Fruit fly (Drosophila melanogaster) whole organism, wandering third instar larva: ENCODE data around the gene Polr1D.

Source experiments
- Abd-B ChIP-seq: fragments of >200 bp; optimal IDR thresholded peaks from 2 replicates; lab custom pipeline; 2017; ENCODE audit warnings: missing biosample characterization, missing genetic modification characterization
- CG32264 ChIP-seq: fragments of 200-800 bp; sonication (Bioruptor generic); optimal IDR thresholded peaks from 2 replicates; lab custom pipeline; 2016; ENCODE audit warnings: missing biosample characterization, missing genetic modification characterization
- CG9705 ChIP-seq: fragments of 200-800 bp; sonication (Bioruptor generic); optimal IDR thresholded peaks from 2 replicates; lab custom pipeline; 2018; ENCODE audit warnings: missing biosample characterization, mild to moderate bottlenecking, missing genetic modification characterization
- CrebA ChIP-seq: fragments of 200-800 bp; sonication (Bioruptor generic); optimal IDR thresholded peaks from 2 replicates; lab custom pipeline; 2016; ENCODE audit warnings: missing biosample characterization, mild to moderate bottlenecking, missing genetic modification characterization, borderline replicate concordance
- Dfd ChIP-seq: fragments of >200 bp; optimal IDR thresholded peaks from 2 replicates; lab custom pipeline; 2017; ENCODE audit warnings: missing biosample characterization, missing genetic modification characterization
- Dif ChIP-seq: fragments of 200-275, 200-300 bp; sonication (Bioruptor generic); optimal IDR thresholded peaks from 2 replicates; lab custom pipeline; 2018; ENCODE audit warnings: missing biosample characterization, missing genetic modification characterization; ENCODE audit not compliant: partially characterized antibody
- GATAd ChIP-seq: sonication (Bioruptor generic); optimal IDR thresholded peaks from 2 replicates; lab custom pipeline; 2016; ENCODE audit warnings: missing biosample characterization, missing genetic modification characterization
- HLH106 ChIP-seq: fragments of 200-800 bp; optimal IDR thresholded peaks from 3 replicates; lab custom pipeline; 2019; ENCODE audit warnings: missing biosample characterization, mild to moderate bottlenecking, missing genetic modification characterization, moderate library complexity
- Hnf4 ChIP-seq: fragments of 200-800 bp; sonication (Bioruptor generic); optimal IDR thresholded peaks from 2 replicates; lab custom pipeline; 2016; ENCODE audit warnings: missing biosample characterization, mild to moderate bottlenecking, missing genetic modification characterization
- Hr78 ChIP-seq: fragments of >200 bp; optimal IDR thresholded peaks from 2 replicates; lab custom pipeline; 2017; ENCODE audit warnings: missing biosample characterization, missing genetic modification characterization
- Hr83 ChIP-seq: fragments of 200-300 bp; sonication (Bioruptor generic); optimal IDR thresholded peaks from 2 replicates; lab custom pipeline; 2016; ENCODE audit warnings: missing biosample characterization, mild to moderate bottlenecking, missing genetic modification characterization, moderate library complexity; ENCODE audit not compliant: poor library complexity, severe bottlenecking
- Jra ChIP-seq: sonication (Bioruptor generic); optimal IDR thresholded peaks from 2 replicates; lab custom pipeline; 2016; ENCODE audit warnings: missing biosample characterization, missing genetic modification characterization
- Mio ChIP-seq: sonication (Bioruptor generic); optimal IDR thresholded peaks from 2 replicates; lab custom pipeline; 2016; ENCODE audit warnings: missing biosample characterization, missing genetic modification characterization
- N ChIP-seq: fragments of >200 bp; optimal IDR thresholded peaks from 2 replicates; lab custom pipeline; 2018; ENCODE audit warnings: missing biosample characterization, missing external identifiers, missing genetic modification characterization
- OdsH ChIP-seq: fragments of 200-800 bp; sonication (Bioruptor generic); optimal IDR thresholded peaks from 2 replicates; lab custom pipeline; 2016; ENCODE audit warnings: missing biosample characterization, mild to moderate bottlenecking, missing genetic modification characterization
- Sp1 ChIP-seq: fragments of 200-800 bp; sonication (Bioruptor generic); optimal IDR thresholded peaks from 3 replicates; lab custom pipeline; 2019; ENCODE audit warnings: missing biosample characterization, mild to moderate bottlenecking, missing genetic modification characterization, moderate library complexity
- Vsx2 ChIP-seq: fragments of 200-300, 225-300 bp; sonication (Bioruptor generic); optimal IDR thresholded peaks from 2 replicates; lab custom pipeline; 2018; ENCODE audit warnings: missing biosample characterization, missing genetic modification characterization; ENCODE audit not compliant: partially characterized antibody
- br ChIP-seq: fragments of 200-800 bp; sonication (Bioruptor generic); optimal IDR thresholded peaks from 2 replicates; lab custom pipeline; 2016; ENCODE audit warnings: missing biosample characterization, missing genetic modification characterization
- brk ChIP-seq: fragments of 200-800 bp; sonication (Bioruptor generic); optimal IDR thresholded peaks from 2 replicates; lab custom pipeline; 2016; ENCODE audit warnings: missing biosample characterization, mild to moderate bottlenecking, missing genetic modification characterization
- dmrt93B ChIP-seq: fragments of 200-800 bp; sonication (Bioruptor generic); optimal IDR thresholded peaks from 2 replicates; lab custom pipeline; 2018; ENCODE audit warnings: missing biosample characterization, mild to moderate bottlenecking, missing genetic modification characterization
- ey ChIP-seq: fragments of 200-800 bp; sonication (Bioruptor generic); optimal IDR thresholded peaks from 2 replicates; lab custom pipeline; 2016; ENCODE audit warnings: missing biosample characterization, missing genetic modification characterization
- foxo ChIP-seq, 2 experiments: fragments of 200-800 bp; sonication (Bioruptor generic); optimal IDR thresholded peaks; 2 replicates in 1 of 2; 3 replicates in 1 of 2; lab custom pipeline; 2016 to 2017; ENCODE audit warnings: missing biosample characterization in 2 of 2, missing genetic modification characterization in 2 of 2
- jim ChIP-seq: fragments of 175-275, 200-325 bp; sonication (Bioruptor generic); optimal IDR thresholded peaks from 2 replicates; lab custom pipeline; 2016; ENCODE audit warnings: missing biosample characterization, mild to moderate bottlenecking, missing genetic modification characterization
- lola ChIP-seq: fragments of >200 bp; optimal IDR thresholded peaks from 2 replicates; lab custom pipeline; 2017; ENCODE audit warnings: missing biosample characterization, missing genetic modification characterization
- pan ChIP-seq: fragments of >200 bp; optimal IDR thresholded peaks from 2 replicates; lab custom pipeline; 2017
- psq ChIP-seq: fragments of 200-800 bp; sonication (Bioruptor generic); optimal IDR thresholded peaks from 3 replicates; lab custom pipeline; 2017; ENCODE audit warnings: missing biosample characterization, mild to moderate bottlenecking, missing genetic modification characterization, moderate library complexity
- rgr ChIP-seq: fragments of 200-800 bp; sonication (Bioruptor generic); optimal IDR thresholded peaks from 3 replicates; lab custom pipeline; 2016; ENCODE audit warnings: missing biosample characterization, mild to moderate bottlenecking, missing genetic modification characterization
- sage ChIP-seq: fragments of 200-800 bp; sonication (Bioruptor generic); optimal IDR thresholded peaks from 2 replicates; lab custom pipeline; 2016; ENCODE audit warnings: missing biosample characterization, mild to moderate bottlenecking, missing genetic modification characterization
- usp ChIP-seq: fragments of >200 bp; optimal IDR thresholded peaks from 2 replicates; lab custom pipeline; 2017; ENCODE audit warnings: missing biosample characterization, missing genetic modification characterization
- woc ChIP-seq: sonication (Bioruptor generic); optimal IDR thresholded peaks from 2 replicates; lab custom pipeline; 2016; ENCODE audit warnings: missing biosample characterization, mild to moderate bottlenecking, missing genetic modification characterization

Polr1D gene

DNA sequence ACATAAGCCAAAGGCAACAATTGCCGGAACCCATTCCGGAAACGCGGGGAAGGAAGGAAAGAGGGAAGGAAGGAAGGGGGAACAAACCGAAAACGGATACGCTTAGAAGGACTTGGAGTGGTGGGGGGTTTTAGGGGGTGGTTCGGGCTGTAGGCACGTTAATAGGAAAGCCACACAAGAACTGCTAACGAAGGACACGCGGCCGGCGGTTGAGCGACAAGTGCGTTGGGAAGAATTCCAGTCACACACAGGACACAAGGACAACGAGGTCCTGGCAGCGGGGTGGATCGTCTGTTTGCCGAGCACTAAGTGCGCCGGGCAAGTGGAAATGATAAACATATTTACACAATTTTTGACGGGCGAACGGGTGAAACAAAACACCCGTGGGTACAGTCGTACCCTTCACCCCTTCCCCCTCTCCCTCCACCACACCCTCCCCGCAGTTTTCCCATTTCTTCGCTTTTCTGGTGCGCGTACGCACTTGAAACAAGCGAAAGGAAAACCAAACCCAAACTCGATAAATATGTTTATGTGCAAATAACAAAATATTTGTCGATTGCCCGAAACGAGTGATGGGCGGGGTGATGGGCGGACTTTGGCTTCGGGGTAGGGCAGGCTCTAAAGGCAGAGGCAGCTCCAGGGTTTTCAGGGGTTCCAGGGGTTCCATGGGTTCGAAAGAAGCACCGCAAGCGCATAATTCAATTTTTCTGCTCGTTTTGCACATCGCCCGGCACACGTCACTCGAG lies 31.7 kb downstream of the Polr1D start:
- TF ChIP-seq CG32264 (GFP tag; lab: Kevin White, UChicago) (no peak), Dfd (GFP tag; lab: Kevin White, UChicago) (no peak), Hr83 (no peak), Dif (no peak), dmrt93B (GFP tag; lab: Kevin White, UChicago) (no peak), foxo (GFP tag; optimal IDR thresholded peaks at IDR 0.05; lab: Kevin White, UChicago) (no peak), ey (no peak), Vsx2 (GFP tag; lab: Kevin White, UChicago) (no peak), lola (no peak), brk (no peak), Abd-B (no peak), psq (no peak), sage (no peak), Sp1 (GFP tag; lab: Kevin White, UChicago) (no peak)

DNA sequence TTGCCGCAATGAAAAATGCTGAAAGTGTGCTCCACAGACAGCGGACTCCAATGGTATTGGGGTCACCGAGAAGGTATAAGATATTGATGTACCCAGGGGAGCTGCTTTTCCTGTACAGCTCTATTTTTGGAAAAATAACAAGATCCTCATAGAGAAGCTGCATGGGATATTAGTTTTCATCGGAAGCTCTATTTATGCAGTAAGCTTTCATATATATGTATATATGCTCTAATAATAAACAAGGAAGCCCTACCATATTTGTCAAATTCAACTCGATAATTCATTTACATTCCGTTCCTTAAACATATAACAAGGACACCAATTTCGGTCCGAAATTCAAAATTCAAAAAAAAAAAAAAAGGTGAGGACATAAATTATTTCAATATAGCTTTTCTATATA lies 33.3 kb downstream of the Polr1D start, which contains the start of the genes CG17344 and CG43731:
Gene CG17344 (plus strand): TSS at position 301 of the 400 bp plus-strand sequence.
Gene CG43731 (plus strand): TSS at position 301 of the 400 bp plus-strand sequence.
- TF ChIP-seq Sp1 (GFP tag; lab: Kevin White, UChicago), result no peak
- no peak for TF ChIP-seq Mio (GFP tag; lab: Kevin White, UChicago)
- no peak for TF ChIP-seq Hr78

dm6 chr2L:19098668-19099067 lies 36.4 kb downstream of the Polr1D start:
- no peak for TF ChIP-seq Hnf4
- no peak for TF ChIP-seq brk
- TF ChIP-seq Sp1 (GFP tag; lab: Kevin White, UChicago), result no peak
- no peak for TF ChIP-seq br (GFP tag; lab: Kevin White, UChicago)
- TF ChIP-seq CG9705 (GFP tag; lab: Kevin White, UChicago), result no peak
- no peak for TF ChIP-seq lola
- TF ChIP-seq, all 38 proteins: peak for 0

dm6 chr2L:19097374-19097773 lies 37.7 kb downstream of the Polr1D start:
- TF ChIP-seq HLH106 (tag; lab: Kevin White, UChicago), result no peak
- no peak for TF ChIP-seq sage
- TF ChIP-seq jim, result no peak
- no peak for TF ChIP-seq Hr78
- TF ChIP-seq pan, result no peak
- TF ChIP-seq GATAd, result no peak
- TF ChIP-seq Hnf4, result no peak
- no peak for TF ChIP-seq lola
- TF ChIP-seq N (GFP tag; lab: Kevin White, UChicago), result no peak
- TF ChIP-seq Hr83, result no peak
- no peak for TF ChIP-seq psq
- no peak for TF ChIP-seq foxo (GFP tag; optimal IDR thresholded peaks at IDR 0.05; lab: Kevin White, UChicago)
- TF ChIP-seq Dif, result no peak
- TF ChIP-seq usp (GFP tag; lab: Kevin White, UChicago), result no peak
- TF ChIP-seq Jra (GFP tag; lab: Kevin White, UChicago), result no peak

- no peak for TF ChIP-seq foxo (GFP tag; optimal IDR thresholded peaks at IDR 0.05; lab: Kevin White, UChicago)
- TF ChIP-seq, all 38 proteins: peak for 0
Measured at dm6 chr2L:19096361-19096760, 38.7 kb downstream of the Polr1D start.

DNA sequence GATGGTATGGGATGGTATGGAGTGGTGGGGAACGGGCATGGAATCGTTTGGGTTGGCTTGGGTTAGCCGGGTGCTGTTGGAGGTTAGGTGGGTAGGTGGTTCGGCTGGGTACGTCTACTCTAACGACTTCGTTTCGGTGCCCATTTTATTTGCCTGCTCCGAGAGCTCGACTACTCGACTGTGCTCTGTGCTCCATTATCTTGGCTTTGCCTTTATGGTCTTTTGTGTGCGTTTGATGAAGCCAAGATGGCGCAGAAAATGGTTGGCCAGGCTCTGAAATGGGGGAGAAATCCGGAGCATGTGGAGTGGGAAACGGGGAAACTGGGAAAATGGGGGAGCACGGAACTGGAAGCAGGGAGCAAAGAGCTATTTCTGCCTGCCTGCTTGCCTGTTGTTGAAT lies 41.2 kb downstream of the Polr1D start:
- TF ChIP-seq Hr83, result no peak
- TF ChIP-seq lola, result no peak
- no peak for TF ChIP-seq pan
- no peak for TF ChIP-seq br (GFP tag; lab: Kevin White, UChicago)
- TF ChIP-seq foxo (GFP tag; optimal IDR thresholded peaks at IDR 0.05; lab: Kevin White, UChicago), result no peak
- TF ChIP-seq Mio (GFP tag; lab: Kevin White, UChicago), result no peak
- no peak for TF ChIP-seq psq
- no peak for TF ChIP-seq CG32264 (GFP tag; lab: Kevin White, UChicago)
- TF ChIP-seq dmrt93B (GFP tag; lab: Kevin White, UChicago), result no peak
- TF ChIP-seq rgr (GFP tag; lab: Kevin White, UChicago), result no peak
- no peak for TF ChIP-seq N (GFP tag; lab: Kevin White, UChicago)
- no peak for TF ChIP-seq Abd-B
- no peak for TF ChIP-seq woc (GFP tag; lab: Kevin White, UChicago)
- TF ChIP-seq usp (GFP tag; lab: Kevin White, UChicago), result no peak
- no peak for TF ChIP-seq jim
- TF ChIP-seq CrebA (GFP tag; lab: Kevin White, UChicago), result no peak
- TF ChIP-seq OdsH (GFP tag; lab: Kevin White, UChicago), result no peak
- TF ChIP-seq CG9705 (GFP tag; lab: Kevin White, UChicago), result no peak
- TF ChIP-seq HLH106 (tag; lab: Kevin White, UChicago), result no peak
- no peak for TF ChIP-seq Vsx2 (GFP tag; lab: Kevin White, UChicago)
- TF ChIP-seq, all 38 proteins: peak for 0
